Worm (Caenorhabditis elegans) whole organism, L3 larva: ENCODE results near the gene hat-1.
A peak's percentile ranks its signal among the peaks of the same experiment; 100 is the strongest.

ENCODE experiments used
- R02D3.7 ChIP-seq: fragments of 150-350 bp; optimal IDR thresholded peaks from 2 replicates; lab custom pipeline; 2014; ENCODE audit warnings: missing biosample characterization, missing genetic modification characterization
- ZK546.5 ChIP-seq: sonication (generic microtip); optimal IDR thresholded peaks from 2 replicates; lab custom pipeline; 2017; ENCODE audit warnings: missing biosample characterization, missing genetic modification characterization
- aly-2 ChIP-seq: fragments of 150-350 bp; optimal IDR thresholded peaks from 2 replicates; lab custom pipeline; 2014; ENCODE audit warnings: missing biosample characterization, missing genetic modification characterization
- ama-1 ChIP-seq: fragments of 150-350 bp; optimal IDR thresholded peaks from 2 replicates; lab custom pipeline; 2018
- ceh-16 ChIP-seq: sonication (generic microtip); optimal IDR thresholded peaks from 2 replicates; lab custom pipeline; 2017; ENCODE audit warnings: missing biosample characterization, missing genetic modification characterization
- ceh-28 ChIP-seq: fragments of 150-350 bp; optimal IDR thresholded peaks from 2 replicates; lab custom pipeline; 2014; ENCODE audit warnings: missing biosample characterization, missing genetic modification reagents, missing genetic modification characterization
- ceh-82 ChIP-seq: fragments of 150-350 bp; optimal IDR thresholded peaks from 2 replicates; lab custom pipeline; 2014; ENCODE audit warnings: missing biosample characterization, missing genetic modification characterization
- ceh-9 ChIP-seq: sonication (generic microtip); optimal IDR thresholded peaks from 2 replicates; lab custom pipeline; 2018; ENCODE audit warnings: missing biosample characterization, missing genetic modification characterization
- daf-12 ChIP-seq: fragments of 150-350 bp; optimal IDR thresholded peaks from 2 replicates; lab custom pipeline; 2014; ENCODE audit warnings: missing biosample characterization, missing genetic modification reagents, missing genetic modification characterization
- egl-27 ChIP-seq: sonication (generic microtip); optimal IDR thresholded peaks from 4 replicates; lab custom pipeline; 2017; ENCODE audit warnings: missing biosample characterization, missing genetic modification reagents, missing genetic modification characterization
- egl-5 ChIP-seq: fragments of 150-350 bp; optimal IDR thresholded peaks from 2 replicates; lab custom pipeline; 2017; ENCODE audit warnings: missing biosample characterization, missing genetic modification reagents, missing genetic modification characterization, inconsistent platforms
- elt-1 ChIP-seq: fragments of 150-350 bp; optimal IDR thresholded peaks from 2 replicates; lab custom pipeline; 2014; ENCODE audit warnings: missing biosample characterization, missing genetic modification characterization
- elt-2 ChIP-seq: sonication (generic microtip); optimal IDR thresholded peaks from 2 replicates; lab custom pipeline; 2016; ENCODE audit warnings: missing genetic modification reagents, mild to moderate bottlenecking, missing genetic modification characterization, missing compliant biosample characterization
- elt-3 ChIP-seq, 3 experiments: fragments of 150-350 bp in 1 of 3; sonication (generic microtip) in 2 of 3; optimal IDR thresholded peaks; 2 replicates in 2 of 3; 4 replicates in 1 of 3; lab custom pipeline; 2014 to 2017; ENCODE audit warnings: missing biosample characterization in 3 of 3, missing genetic modification characterization in 3 of 3
- eor-1 ChIP-seq, 2 experiments: fragments of 150-350 bp; optimal IDR thresholded peaks; 2 replicates each; lab custom pipeline; 2014 to 2018; ENCODE audit warnings: missing biosample characterization in 2 of 2, missing genetic modification characterization in 2 of 2
- fkh-10 ChIP-seq: sonication (generic microtip); optimal IDR thresholded peaks from 2 replicates; lab custom pipeline; 2017; ENCODE audit warnings: missing biosample characterization, missing genetic modification reagents, missing genetic modification characterization
- fkh-2 ChIP-seq: fragments of 150-350 bp; optimal IDR thresholded peaks from 2 replicates; lab custom pipeline; 2014; ENCODE audit warnings: missing biosample characterization, missing genetic modification reagents, missing genetic modification characterization
- fos-1 ChIP-seq: fragments of 150-350 bp; optimal IDR thresholded peaks from 2 replicates; lab custom pipeline; 2014; ENCODE audit warnings: missing biosample characterization, missing genetic modification characterization
- hmg-11 ChIP-seq: sonication (generic microtip); optimal IDR thresholded peaks from 2 replicates; lab custom pipeline; 2016; ENCODE audit warnings: missing genetic modification characterization, missing compliant biosample characterization
- jun-1 ChIP-seq: fragments of 150-350 bp; optimal IDR thresholded peaks from 2 replicates; lab custom pipeline; 2014; ENCODE audit warnings: missing biosample characterization, missing genetic modification reagents, missing genetic modification characterization
- lin-15B ChIP-seq: fragments of 150-350 bp; optimal IDR thresholded peaks from 2 replicates; lab custom pipeline; 2014; ENCODE audit warnings: missing biosample characterization, missing genetic modification characterization
- lin-39 ChIP-seq: fragments of 150-350 bp; optimal IDR thresholded peaks from 2 replicates; lab custom pipeline; 2018; ENCODE audit warnings: missing biosample characterization, missing genetic modification reagents, missing genetic modification characterization
- lsy-12 ChIP-seq: sonication (generic microtip); optimal IDR thresholded peaks from 2 replicates; lab custom pipeline; 2016; ENCODE audit warnings: mild to moderate bottlenecking, missing genetic modification characterization, missing compliant biosample characterization
- mdl-1 ChIP-seq: fragments of 150-350 bp; optimal IDR thresholded peaks from 2 replicates; lab custom pipeline; 2014; ENCODE audit warnings: missing biosample characterization, missing genetic modification characterization
- mml-1 ChIP-seq: fragments of 150-350 bp; sonication (generic microtip); optimal IDR thresholded peaks from 3 replicates; lab custom pipeline; 2014; ENCODE audit warnings: missing biosample characterization, missing genetic modification characterization
- nfya-1 ChIP-seq: sonication (generic microtip); optimal IDR thresholded peaks from 2 replicates; lab custom pipeline; 2017; ENCODE audit warnings: missing genetic modification characterization, mild to moderate bottlenecking, missing compliant biosample characterization, antibody characterized with exemption, moderate library complexity; ENCODE audit not compliant: insufficient read depth
- nhr-11 ChIP-seq: fragments of 150-350 bp; optimal IDR thresholded peaks from 2 replicates; lab custom pipeline; 2014; ENCODE audit warnings: missing biosample characterization, missing genetic modification characterization
- nhr-12 ChIP-seq: fragments of 150-350 bp; optimal IDR thresholded peaks from 2 replicates; lab custom pipeline; 2014; ENCODE audit warnings: missing biosample characterization, missing genetic modification characterization
- nhr-23 ChIP-seq: fragments of 150-350 bp; optimal IDR thresholded peaks from 2 replicates; lab custom pipeline; 2014; ENCODE audit warnings: missing biosample characterization, missing genetic modification reagents, missing genetic modification characterization
- nhr-237 ChIP-seq: fragments of 150-350 bp; optimal IDR thresholded peaks from 2 replicates; lab custom pipeline; 2014; ENCODE audit warnings: missing biosample characterization, missing genetic modification characterization
- nhr-25 ChIP-seq: sonication (generic microtip); optimal IDR thresholded peaks from 2 replicates; lab custom pipeline; 2017; ENCODE audit warnings: missing biosample characterization, missing genetic modification characterization
- nhr-28 ChIP-seq: fragments of 150-350 bp; optimal IDR thresholded peaks from 2 replicates; lab custom pipeline; 2014; ENCODE audit warnings: missing biosample characterization, missing genetic modification characterization
- nhr-43 ChIP-seq: sonication (generic microtip); optimal IDR thresholded peaks from 2 replicates; lab custom pipeline; 2016; ENCODE audit warnings: mild to moderate bottlenecking, missing genetic modification characterization, missing compliant biosample characterization; ENCODE audit not compliant: poor library complexity, severe bottlenecking
- nhr-67 ChIP-seq: fragments of 150-350 bp; optimal IDR thresholded peaks from 2 replicates; lab custom pipeline; 2014; ENCODE audit warnings: missing biosample characterization, missing genetic modification characterization
- nhr-76 ChIP-seq: fragments of 150-350 bp; sonication (generic microtip); optimal IDR thresholded peaks from 5 replicates; lab custom pipeline; 2014; ENCODE audit warnings: missing biosample characterization, missing genetic modification characterization
- nhr-77 ChIP-seq: fragments of 150-350 bp; optimal IDR thresholded peaks from 2 replicates; lab custom pipeline; 2014; ENCODE audit warnings: missing biosample characterization, missing genetic modification characterization
- pha-4 ChIP-seq: fragments of 150-350 bp; optimal IDR thresholded peaks from 2 replicates; lab custom pipeline; 2014; ENCODE audit warnings: missing biosample characterization, missing genetic modification reagents, missing genetic modification characterization
- pqm-1 ChIP-seq: fragments of 150-350 bp; optimal IDR thresholded peaks from 2 replicates; lab custom pipeline; 2017; ENCODE audit warnings: missing biosample characterization, missing genetic modification characterization, inconsistent platforms
- sea-2 ChIP-seq: fragments of 150-350 bp; sonication (generic microtip); optimal IDR thresholded peaks from 4 replicates; lab custom pipeline; 2014; ENCODE audit warnings: missing biosample characterization, missing genetic modification reagents, missing genetic modification characterization
- skn-1 ChIP-seq: fragments of 150-350 bp; optimal IDR thresholded peaks from 2 replicates; lab custom pipeline; 2014; ENCODE audit warnings: missing biosample characterization, missing genetic modification characterization
- snpc-4 ChIP-seq: fragments of 150-350 bp; optimal IDR thresholded peaks from 2 replicates; lab custom pipeline; 2014; ENCODE audit warnings: missing biosample characterization, missing genetic modification characterization
- tbx-2 ChIP-seq: sonication (generic microtip); optimal IDR thresholded peaks from 2 replicates; lab custom pipeline; 2016; ENCODE audit warnings: mild to moderate bottlenecking, missing genetic modification characterization, missing compliant biosample characterization
- unc-39 ChIP-seq: sonication (generic microtip); optimal IDR thresholded peaks from 4 replicates; lab custom pipeline; 2017; ENCODE audit warnings: missing biosample characterization, missing genetic modification characterization
- unc-62 ChIP-seq: fragments of 150-350 bp; sonication (generic microtip); optimal IDR thresholded peaks from 4 replicates; lab custom pipeline; 2014; ENCODE audit warnings: missing biosample characterization, missing genetic modification reagents, missing genetic modification characterization
- zag-1 ChIP-seq: fragments of 150-350 bp; optimal IDR thresholded peaks from 2 replicates; lab custom pipeline; 2014; ENCODE audit warnings: missing biosample characterization, missing genetic modification characterization
- ztf-11 ChIP-seq: fragments of 150-350 bp; optimal IDR thresholded peaks from 2 replicates; lab custom pipeline; 2014; ENCODE audit warnings: missing biosample characterization, missing genetic modification characterization
- ztf-4 ChIP-seq: fragments of 150-350 bp; optimal IDR thresholded peaks from 2 replicates; lab custom pipeline; 2014; ENCODE audit warnings: missing biosample characterization, missing genetic modification characterization

Gene hat-1

ce11 chrIII:10407198-10407663, at the start of gene hat-1:
hat-1 (minus strand) TSS chrIII:10407248.
- TF ChIP-seq nfya-1 (tag; lab: Kevin White, UChicago) (peak; percentile 97), lsy-12 (peak; percentile 93), nhr-77 (tag; lab: Kevin White, UChicago) (peak; percentile 65), nhr-11 (tag; lab: Kevin White, UChicago) (peak; percentile 71), unc-39 (no peak), nhr-23 (tag; lab: Kevin White, UChicago) (peak; percentile 97), ama-1 (lab: Kevin White, UChicago) (peak; percentile 83), ceh-28 (tag; lab: Kevin White, UChicago) (peak; percentile 92), snpc-4 (peak; percentile 80), nhr-25 (tag; lab: Kevin White, UChicago) (peak; percentile 91), elt-3 (tag; optimal IDR thresholded peaks at IDR 0.05; lab: Kevin White, UChicago) (no peak), nhr-12 (tag; lab: Kevin White, UChicago) (no peak), aly-2 (tag; lab: Kevin White, UChicago) (no peak), fkh-2 (tag; lab: Kevin White, UChicago) (no peak), lin-39 (tag; lab: Kevin White, UChicago) (peak; percentile 90), nhr-43 (tag; lab: Kevin White, UChicago) (peak; percentile 97), tbx-2 (tag; lab: Kevin White, UChicago) (peak; percentile 92), lin-15B (tag; lab: Kevin White, UChicago) (peak; percentile 98), pqm-1 (tag; lab: Kevin White, UChicago) (peak; percentile 72), R02D3.7 (tag; lab: Kevin White, UChicago) (peak; percentile 100), elt-1 (tag; lab: Kevin White, UChicago) (peak; percentile 42), nhr-76 (tag; lab: Kevin White, UChicago) (no peak), fkh-10 (GFP tag; lab: Kevin White, UChicago) (peak; percentile 90), hmg-11 (tag; lab: Kevin White, UChicago) (peak; percentile 90), egl-27 (tag; lab: Kevin White, UChicago) (peak; percentile 68), ZK546.5 (tag; lab: Kevin White, UChicago) (peak; percentile 35), nhr-67 (tag; lab: Kevin White, UChicago) (no peak), mml-1 (tag; lab: Kevin White, UChicago) (no peak), ceh-9 (tag; lab: Kevin White, UChicago) (no peak), daf-12 (tag; lab: Kevin White, UChicago) (peak; percentile 56), ztf-4 (tag; lab: Kevin White, UChicago) (peak; percentile 54), nhr-28 (no peak), unc-62 (peak; percentile 19), pha-4 (peak; percentile 96), sea-2 (GFP tag; lab: Kevin White, UChicago) (no peak), ceh-16 (tag; lab: Kevin White, UChicago) (no peak), fos-1 (tag; lab: Kevin White, UChicago) (peak; percentile 39), elt-2 (tag; lab: Kevin White, UChicago) (peak; percentile 74), eor-1 (tag; optimal IDR thresholded peaks at IDR 0.05; lab: Kevin White, UChicago) (no peak), ceh-82 (tag; lab: Kevin White, UChicago) (peak; percentile 49), nhr-237 (tag; lab: Kevin White, UChicago) (no peak), egl-5 (tag; lab: Kevin White, UChicago) (peak; percentile 83), skn-1 (tag; lab: Kevin White, UChicago) (peak; percentile 89), ztf-11 (tag; lab: Kevin White, UChicago) (no peak), zag-1 (tag; lab: Kevin White, UChicago) (peak; percentile 55), jun-1 (peak; percentile 92), mdl-1 (tag; lab: Kevin White, UChicago) (peak; percentile 46)
